Fruit fly (Drosophila melanogaster): ENCODE measurements around the gene HLH4C.

Gene HLH4C

DNA sequence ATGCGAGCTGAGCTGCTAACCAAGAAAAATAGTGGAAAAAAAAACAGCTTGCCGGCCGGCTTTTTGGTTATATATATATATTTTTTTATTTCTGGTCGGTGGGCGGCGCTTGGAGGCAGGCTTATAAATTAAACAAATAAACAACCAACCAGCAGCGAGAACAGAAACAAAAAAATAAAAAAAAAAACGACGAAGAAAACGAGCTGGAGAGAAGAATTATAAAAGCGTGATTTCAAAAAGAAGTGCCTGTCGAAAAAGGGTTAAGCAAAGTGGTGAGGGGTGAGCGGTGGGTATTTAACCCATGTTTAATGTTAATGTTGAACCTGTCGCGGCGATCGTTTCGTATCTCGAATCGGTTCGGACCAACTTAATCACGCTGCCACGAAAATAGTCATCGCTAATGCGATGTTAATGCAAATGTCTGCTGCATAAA is 24.0 kb upstream of the HLH4C start:
- TF ChIP-seq CG8478 (optimal IDR thresholded peaks at IDR 0.05), result no peak
- no peak for TF ChIP-seq CTCF (optimal IDR thresholded peaks at IDR 0.05)

DNA sequence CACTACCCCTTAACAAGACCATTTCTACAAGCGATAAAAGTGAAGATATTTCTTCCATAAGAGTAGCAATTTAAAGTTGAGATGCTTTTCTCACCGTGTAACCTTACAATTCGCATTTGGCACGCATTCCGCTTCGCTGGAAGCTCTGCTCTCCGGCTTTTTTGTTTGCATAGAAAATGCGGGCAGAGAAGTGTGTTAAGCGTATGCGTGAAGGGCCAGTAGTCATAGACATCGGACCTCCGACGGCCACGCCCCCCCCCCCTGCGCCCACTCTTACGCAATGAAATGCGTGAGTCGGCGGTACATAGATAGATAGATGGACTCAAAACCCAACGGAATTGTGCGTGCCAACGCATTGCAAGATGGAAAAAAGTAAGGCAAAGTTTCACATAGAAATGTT is 22.2 kb upstream of the HLH4C start:
- TF ChIP-seq CG8478 (optimal IDR thresholded peaks at IDR 0.05) (no peak), CTCF (optimal IDR thresholded peaks at IDR 0.05) (no peak)

DNA sequence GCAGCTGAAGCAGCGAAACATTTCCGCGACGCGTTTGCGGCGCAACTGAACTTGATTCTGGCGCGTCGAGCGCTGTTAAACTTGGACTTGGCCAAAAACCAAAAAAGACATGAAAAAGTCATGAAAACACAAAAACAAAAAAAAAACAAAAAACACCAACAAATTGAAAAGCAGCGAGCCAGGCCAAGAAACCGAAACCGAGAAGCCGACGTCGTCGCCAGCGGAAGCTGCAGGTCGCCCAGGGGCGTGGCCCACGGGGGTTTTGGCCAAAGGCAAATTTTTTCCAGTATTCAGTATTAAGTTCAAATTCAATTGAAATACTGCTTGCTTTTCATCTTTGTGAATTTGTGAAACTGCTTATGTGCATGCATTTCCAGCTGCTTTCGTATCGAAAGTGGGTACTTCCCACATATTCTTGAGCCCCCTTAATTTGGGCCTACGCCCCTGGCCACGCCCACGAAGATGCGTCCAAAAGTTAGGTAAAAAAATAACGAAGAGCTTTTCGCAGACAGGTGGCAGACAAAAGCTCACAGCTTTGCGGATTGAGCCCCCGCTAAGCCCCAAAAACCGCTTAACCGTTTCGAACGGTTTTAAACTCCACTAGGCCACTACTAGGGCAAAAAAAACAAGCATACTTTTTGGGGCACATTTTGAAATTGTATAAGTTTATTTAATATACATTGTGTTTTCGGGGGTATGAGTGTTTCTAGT is 19.6 kb upstream of the HLH4C start, which contains the start of gene CG3009:
Gene CG3009 (minus strand): TSS at position 51 of the 711 bp plus-strand sequence.
- TF ChIP-seq CTCF (optimal IDR thresholded peaks at IDR 0.05) (peak; percentile 36 to 59), CG8478 (optimal IDR thresholded peaks at IDR 0.05) (no peak)

DNA sequence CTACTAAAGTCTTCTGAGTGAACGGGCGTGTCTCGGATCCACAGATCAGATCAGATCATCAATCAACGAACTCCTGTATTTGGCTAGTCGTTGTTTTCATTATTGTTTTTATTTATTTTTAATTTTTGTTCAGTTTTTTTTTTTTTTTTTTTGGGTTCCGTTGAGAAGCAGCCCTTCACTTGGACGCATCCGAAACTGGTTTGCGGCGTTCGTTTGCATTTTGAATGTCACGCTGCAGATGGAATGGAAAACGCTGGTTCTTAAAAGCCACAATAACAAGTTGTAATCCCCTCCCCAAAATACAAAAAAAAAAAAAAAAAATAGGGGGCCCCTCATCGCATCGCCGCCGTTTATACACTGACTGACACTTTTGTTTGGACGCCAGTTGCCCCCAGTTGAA is 16.9 kb upstream of the HLH4C start:
- TF ChIP-seq CTCF (optimal IDR thresholded peaks at IDR 0.05) (no peak), CG8478 (optimal IDR thresholded peaks at IDR 0.05) (no peak)

DNA sequence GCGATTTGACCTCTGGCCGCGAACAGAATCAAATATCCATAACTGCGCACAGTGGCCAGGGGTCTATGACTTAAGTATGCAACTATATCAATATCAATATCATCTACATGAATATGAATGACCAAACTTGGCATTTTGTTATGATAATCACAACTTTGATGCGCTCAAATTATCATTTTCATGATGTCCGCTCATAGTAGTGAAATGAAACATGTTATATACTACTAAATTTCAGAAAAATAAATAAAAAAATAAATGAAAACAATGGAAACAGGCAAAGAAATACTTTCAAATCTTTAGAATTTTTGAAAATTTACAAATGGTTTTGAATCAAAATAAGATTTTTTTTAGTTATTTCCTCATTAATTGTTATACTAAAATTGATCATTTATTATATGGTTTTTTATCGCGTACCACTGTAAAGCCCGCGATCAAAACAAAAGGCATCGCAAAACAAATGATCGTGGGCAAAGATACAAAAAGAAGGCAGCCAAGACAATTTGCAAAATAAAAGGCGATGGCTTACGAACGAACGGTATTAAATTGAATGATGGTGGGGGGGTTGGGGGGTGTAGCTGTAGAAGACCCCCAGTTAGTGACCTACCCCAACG is 13.5 kb upstream of the HLH4C start:
- no peak for TF ChIP-seq CTCF (optimal IDR thresholded peaks at IDR 0.05)
- no peak for TF ChIP-seq CG8478 (optimal IDR thresholded peaks at IDR 0.05)

DNA sequence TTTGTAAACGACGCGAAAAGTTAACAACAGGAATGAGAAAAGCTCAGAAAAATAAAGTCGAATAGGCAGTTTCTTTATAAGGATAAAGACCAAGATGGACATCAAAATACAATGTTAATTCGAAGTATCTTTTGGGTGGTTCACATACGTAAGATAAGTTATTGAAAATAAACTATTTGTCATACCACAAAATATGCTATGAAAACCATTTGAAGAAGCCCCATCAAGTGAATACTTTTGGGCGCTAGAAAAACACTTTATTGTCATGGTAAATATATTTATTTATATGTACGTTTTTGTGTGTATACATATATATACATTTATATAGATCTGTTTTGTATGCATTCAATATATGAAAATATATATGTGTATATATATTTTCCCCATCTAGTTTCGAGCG is 10.7 kb upstream of the HLH4C start:
- TF ChIP-seq CG8478 (optimal IDR thresholded peaks at IDR 0.05) (no peak), CTCF (optimal IDR thresholded peaks at IDR 0.05) (no peak)

DNA sequence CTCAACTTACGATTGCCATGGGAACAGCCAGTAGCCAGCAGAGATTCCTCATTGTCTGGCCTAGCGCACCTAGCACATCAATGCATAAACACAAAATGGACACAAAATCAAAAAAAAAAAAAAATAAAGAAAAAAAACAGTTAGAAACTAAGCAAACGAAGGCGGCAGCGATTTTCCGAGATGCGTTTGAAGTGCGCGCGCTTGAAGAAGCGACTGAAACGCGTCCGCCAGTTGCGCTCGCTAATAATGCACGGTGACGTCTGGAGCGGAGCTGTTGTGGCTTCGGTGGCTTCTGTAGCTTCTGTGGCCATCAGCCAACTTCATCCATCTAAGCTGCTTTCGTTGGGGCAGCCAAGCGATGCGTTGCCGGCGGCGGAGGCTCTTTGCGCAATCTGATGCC is 7.2 kb upstream of the HLH4C start, which contains the start of gene CG15473:
Gene CG15473 (minus strand): TSS at position 101 of the 400 bp plus-strand sequence.
- no peak for TF ChIP-seq CG8478 (optimal IDR thresholded peaks at IDR 0.05)
- TF ChIP-seq CTCF (optimal IDR thresholded peaks at IDR 0.05), result no peak

DNA sequence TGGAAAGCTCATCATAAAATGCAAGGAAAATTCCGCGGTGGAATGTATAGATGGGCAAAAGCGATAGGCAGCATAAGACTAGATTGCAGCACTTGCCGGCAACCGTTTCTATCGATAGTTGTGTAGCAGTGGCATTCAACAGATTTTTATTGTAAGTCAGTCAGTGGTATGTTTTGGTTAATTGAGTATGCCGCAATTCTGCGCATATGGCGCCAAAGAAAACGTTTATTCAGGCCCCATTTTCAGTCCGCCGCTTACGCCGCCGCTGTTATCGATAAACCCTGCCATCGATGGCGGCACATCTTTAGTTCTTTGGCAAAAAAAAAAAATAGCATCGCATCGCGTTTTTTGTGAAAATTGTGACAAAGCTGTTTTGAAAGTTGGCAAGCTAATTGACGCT is 2.5 kb upstream of the HLH4C start, which contains the start of the genes Cbp80 and Torsin:
Gene Cbp80 (plus strand): TSS at position 265 of the 400 bp plus-strand sequence.
Gene Torsin (minus strand): TSS at position 282 of the 400 bp plus-strand sequence.
- no peak for TF ChIP-seq CG8478 (optimal IDR thresholded peaks at IDR 0.05)
- no peak for TF ChIP-seq CTCF (optimal IDR thresholded peaks at IDR 0.05)

DNA sequence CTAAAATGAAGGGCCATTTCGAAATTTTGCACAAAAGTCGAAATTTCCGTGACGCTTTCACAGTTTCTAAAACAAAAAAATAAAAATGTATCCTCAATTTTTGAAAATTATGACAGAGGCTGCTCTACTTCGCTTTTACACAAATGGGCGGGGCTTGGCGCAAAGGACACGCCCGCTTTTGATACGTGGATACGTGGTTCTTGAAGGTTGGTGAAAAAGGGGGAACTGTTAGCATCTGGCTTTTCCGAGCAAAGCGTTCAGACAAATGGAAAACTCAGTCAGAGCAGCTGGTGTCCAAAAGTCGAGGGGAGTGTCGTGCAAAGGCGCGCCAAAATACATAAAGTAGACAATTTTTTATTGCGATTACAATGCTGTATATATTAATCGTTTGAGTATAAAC is 2.4 kb downstream of the HLH4C start, which contains the start of gene CG3062:
Gene CG3062 (minus strand): TSS at position 101 of the 400 bp plus-strand sequence.
- TF ChIP-seq CG8478 (optimal IDR thresholded peaks at IDR 0.05), result no peak
- no peak for TF ChIP-seq CTCF (optimal IDR thresholded peaks at IDR 0.05)

DNA sequence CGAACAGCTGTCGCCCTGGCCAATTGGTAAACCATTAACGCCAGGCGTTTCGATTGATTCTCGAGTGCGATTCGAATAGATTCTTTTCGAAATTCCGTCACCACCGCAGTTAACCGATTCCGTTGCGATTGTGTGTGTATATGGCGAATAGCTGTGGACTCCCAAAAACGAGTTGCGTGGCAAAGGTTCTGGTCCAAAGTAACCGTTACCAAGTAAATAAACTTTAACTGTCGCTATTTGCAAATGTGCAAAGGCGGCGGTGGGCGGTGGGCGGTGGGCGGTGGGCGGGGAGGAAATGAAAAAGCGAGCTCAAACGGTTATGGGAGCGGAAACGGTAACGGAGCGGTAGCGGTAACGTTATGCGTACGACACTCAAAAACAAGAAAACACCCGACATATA is 3.3 kb downstream of the HLH4C start, which contains the start of gene CG3081:
Gene CG3081 (minus strand): TSS at position 101 of the 400 bp plus-strand sequence.
- TF ChIP-seq CG8478 (optimal IDR thresholded peaks at IDR 0.05) (no peak), CTCF (optimal IDR thresholded peaks at IDR 0.05) (no peak)

DNA sequence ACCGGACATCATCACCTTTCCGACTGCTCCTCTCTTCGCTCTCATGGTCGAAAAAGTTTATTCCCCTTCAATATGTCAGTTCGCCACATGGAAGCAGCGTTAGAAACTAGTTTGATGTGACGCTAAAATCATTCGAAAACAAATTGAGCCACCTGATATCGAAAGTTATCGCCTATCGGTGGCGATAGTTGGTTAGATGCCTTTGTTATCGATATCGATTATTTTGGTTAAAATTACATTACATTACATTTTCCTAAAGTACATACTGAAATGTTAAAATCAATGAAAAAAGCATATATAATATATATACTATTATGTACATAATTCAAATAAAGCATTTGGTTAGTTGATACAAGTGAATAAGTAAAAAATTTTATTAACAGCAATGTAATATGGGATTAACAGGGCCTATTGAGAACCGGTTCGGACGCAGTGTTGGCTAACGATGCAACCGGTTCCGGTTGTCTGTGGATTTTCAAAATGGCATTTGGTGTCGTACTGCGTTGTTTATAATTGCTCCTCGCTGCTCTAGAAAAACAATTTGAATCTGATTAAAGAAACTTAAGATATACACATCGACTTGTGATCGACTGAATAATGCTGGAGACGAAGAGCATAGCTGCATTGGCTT is 11.2 kb downstream of the HLH4C start, which contains the start of the genes Alms1a and pon:
Gene Alms1a (minus strand): TSS at position 149 of the 631 bp plus-strand sequence.
Gene pon (plus strand): TSS at position 463 of the 631 bp plus-strand sequence.
- TF ChIP-seq CTCF (optimal IDR thresholded peaks at IDR 0.05) (no peak), CG8478 (optimal IDR thresholded peaks at IDR 0.05) (no peak)

DNA sequence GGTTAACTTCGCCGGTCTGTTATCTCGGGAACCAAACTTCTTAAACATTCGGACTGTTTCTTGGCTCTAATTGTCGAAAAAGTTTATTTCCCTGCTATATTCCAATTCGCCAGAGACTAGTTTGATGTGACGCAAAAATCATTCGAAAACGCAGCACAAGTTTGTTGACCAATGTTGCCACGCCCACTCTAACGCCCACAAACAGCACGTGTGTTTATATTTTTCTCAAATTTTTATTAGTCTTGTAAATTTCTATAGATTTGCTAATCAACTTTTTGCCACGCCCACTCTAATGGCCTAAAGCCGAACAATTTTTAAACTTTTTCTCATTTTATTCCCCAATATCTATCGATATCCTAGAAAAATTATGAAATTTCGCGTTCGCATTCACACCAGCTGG is 16.4 kb downstream of the HLH4C start, which contains the start of gene Alms1b:
Gene Alms1b (minus strand): TSS at position 101 of the 400 bp plus-strand sequence.
- TF ChIP-seq CG8478 (optimal IDR thresholded peaks at IDR 0.05) (no peak), CTCF (optimal IDR thresholded peaks at IDR 0.05) (no peak)

DNA sequence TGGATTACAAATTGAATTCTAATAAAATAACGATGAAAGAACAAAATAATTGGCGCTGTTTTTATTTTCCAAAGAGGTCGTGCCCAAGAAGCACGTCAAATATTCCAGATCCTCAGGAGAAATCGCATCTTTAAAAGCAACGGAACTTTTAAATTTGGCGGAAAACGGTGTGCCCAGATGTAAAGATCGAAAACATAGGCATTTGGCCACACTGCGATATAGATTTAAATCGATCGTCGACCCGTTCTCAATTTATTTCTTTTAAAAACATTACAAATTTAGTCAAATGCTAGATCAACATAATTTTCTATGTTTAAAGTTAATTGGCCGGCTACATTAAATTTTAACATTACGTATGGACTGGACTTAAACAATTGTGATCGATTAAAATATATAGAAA is 20.1 kb downstream of the HLH4C start:
- no peak for TF ChIP-seq CTCF (optimal IDR thresholded peaks at IDR 0.05)
- no peak for TF ChIP-seq CG8478 (optimal IDR thresholded peaks at IDR 0.05)

DNA sequence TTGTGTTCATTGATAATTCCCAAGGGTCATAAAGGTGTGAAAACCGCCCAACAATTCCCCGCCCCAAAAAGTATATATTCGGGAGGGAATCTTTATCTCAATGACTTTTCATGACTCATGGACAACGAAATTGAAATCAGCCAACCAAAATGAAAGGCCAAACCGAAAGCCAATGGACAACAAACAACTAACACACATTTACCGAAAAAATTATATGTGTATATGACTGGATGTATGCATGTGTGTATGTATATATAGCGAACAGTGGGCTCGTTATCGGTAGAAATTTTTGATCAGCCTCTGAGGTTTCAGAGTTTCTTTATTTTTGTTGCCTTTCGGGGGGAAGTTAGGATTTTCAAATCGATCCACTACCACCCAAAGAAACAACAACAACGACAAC is 28.3 kb downstream of the HLH4C start:
- TF ChIP-seq CG8478 (optimal IDR thresholded peaks at IDR 0.05) (no peak), CTCF (optimal IDR thresholded peaks at IDR 0.05) (no peak)

Data from S2 (cell line).